Worm (Caenorhabditis elegans) whole organism, young adult: ENCODE measurements around the gene F13A7.11.

Experiments
- F23B12.7 ChIP-seq: sonication (generic microtip); optimal IDR thresholded peaks from 2 replicates; lab custom pipeline; 2017; ENCODE audit warnings: missing genetic modification characterization, mild to moderate bottlenecking, missing compliant biosample characterization, antibody characterized with exemption, moderate library complexity; ENCODE audit not compliant: insufficient read depth
- attf-5 ChIP-seq: fragments of 200-800 bp; sonication (Bioruptor generic); optimal IDR thresholded peaks from 2 replicates; lab custom pipeline; 2018; ENCODE audit warnings: mild to moderate bottlenecking, missing genetic modification characterization, missing compliant biosample characterization
- ceh-100 ChIP-seq: fragments of 200-800 bp; sonication (Bioruptor generic); IDR thresholded peaks from 2 replicates; pipeline ENCODE4 v1.3.6; 2022; ENCODE audit warnings: missing genetic modification reagents, missing genetic modification characterization, missing compliant biosample characterization
- ceh-58 ChIP-seq: fragments of 200-800 bp; sonication (Bioruptor generic); IDR thresholded peaks from 2 replicates; pipeline ENCODE4 v1.3.6; 2022; ENCODE audit warnings: missing genetic modification characterization, missing compliant biosample characterization
- ekl-4 ChIP-seq: fragments of 200-800 bp; sonication (Bioruptor generic); IDR thresholded peaks from 2 replicates; pipeline ENCODE4 v1.3.6; 2022; ENCODE audit warnings: missing genetic modification reagents, missing genetic modification characterization, missing compliant biosample characterization
- him-1 ChIP-seq: sonication (generic microtip); optimal IDR thresholded peaks from 2 replicates; lab custom pipeline; 2016; ENCODE audit warnings: missing genotype, missing genetic modification reagents, missing genetic modification characterization, missing compliant biosample characterization
- pbrm-1 ChIP-seq: fragments of 200-800 bp; sonication (Bioruptor generic); IDR thresholded peaks from 2 replicates; pipeline ENCODE4 v1.3.6; 2022; ENCODE audit warnings: missing genetic modification reagents, missing genetic modification characterization, missing compliant biosample characterization
- rec-8 ChIP-seq, 2 experiments: sonication (generic microtip); optimal IDR thresholded peaks; 2 replicates each; lab custom pipeline; 2016; ENCODE audit warnings: mild to moderate bottlenecking in 2 of 2, missing genetic modification characterization in 2 of 2, missing genetic modification reagents in 2 of 2, missing genotype in 2 of 2, missing biosample characterization in 1 of 2, missing compliant biosample characterization in 1 of 2, moderate library complexity in 1 of 2
- repo-1 ChIP-seq: sonication (generic microtip); optimal IDR thresholded peaks from 2 replicates; lab custom pipeline; 2017; ENCODE audit warnings: mild to moderate bottlenecking, missing genetic modification characterization, missing compliant biosample characterization
- rpc-1 ChIP-seq, 2 experiments: fragments of 150-350 bp in 1 of 2; sonication (generic microtip) in 1 of 2; optimal IDR thresholded peaks; 2 replicates each; lab custom pipeline; 2014 to 2018; ENCODE audit warnings: missing biosample characterization in 1 of 2, missing genetic modification characterization in 1 of 2, missing genetic modification reagents in 1 of 2, missing genotype in 1 of 2
- snpc-3.4 ChIP-seq: sonication (generic microtip); optimal IDR thresholded peaks from 2 replicates; lab custom pipeline; 2017; ENCODE audit warnings: missing genetic modification characterization, mild to moderate bottlenecking, missing compliant biosample characterization, antibody characterized with exemption, moderate library complexity, missing genotype, missing genetic modification reagents
- xnd-1 ChIP-seq: sonication (generic microtip); optimal IDR thresholded peaks from 2 replicates; lab custom pipeline; 2016; ENCODE audit warnings: missing genotype, missing genetic modification reagents, missing genetic modification characterization, missing compliant biosample characterization
- zim-3 ChIP-seq: sonication (generic microtip); optimal IDR thresholded peaks from 2 replicates; lab custom pipeline; 2017; ENCODE audit warnings: mild to moderate bottlenecking, missing genetic modification characterization, moderate library complexity, missing compliant biosample characterization

- no peak for TF ChIP-seq ekl-4 (GFP tag; lab: Robert Waterston, UW)
- TF ChIP-seq F23B12.7 (tag; lab: Kevin White, UChicago): no peak
- no peak for TF ChIP-seq him-1 (tag; lab: Kevin White, UChicago)
- no peak for TF ChIP-seq attf-5 (GFP tag; lab: Kevin White, UChicago)
- TF ChIP-seq xnd-1 (tag; lab: Kevin White, UChicago): no peak
- TF ChIP-seq repo-1: no peak
- no peak for TF ChIP-seq rec-8 (tag; optimal IDR thresholded peaks at IDR 0.05; lab: Kevin White, UChicago)
- no peak for TF ChIP-seq ceh-100
- no peak for TF ChIP-seq zim-3 (tag; lab: Kevin White, UChicago)
- no peak for TF ChIP-seq snpc-3.4 (tag; lab: Kevin White, UChicago)
- no peak for TF ChIP-seq ceh-58 (GFP tag; lab: Robert Waterston, UW)
- TF ChIP-seq rpc-1 (optimal IDR thresholded peaks at IDR 0.05; lab: Kevin White, UChicago): no peak
- no peak for TF ChIP-seq rpc-1 (tag; optimal IDR thresholded peaks at IDR 0.05; lab: Kevin White, UChicago)
- TF ChIP-seq pbrm-1 (GFP tag; lab: Robert Waterston, UW): no peak
Measured at ce11 chrV:16346406-16347108, 48.5 kb downstream of the F13A7.11 start, which contains the start of the genes W08G11.5 and W08G11.1.
